Fruit fly (Drosophila melanogaster) whole organism: Measurements from ENCODE around the gene CG42852.

Source experiments
- CG8478 ChIP-seq: fragments of >200 bp; optimal IDR thresholded peaks from 2 replicates; lab custom pipeline; 2018; ENCODE audit warnings: inconsistent platforms
- Dll ChIP-seq: fragments of >200 bp; optimal IDR thresholded peaks from 2 replicates; lab custom pipeline; 2017
- EcR ChIP-seq, 2 experiments: fragments of >200 bp; optimal IDR thresholded peaks; 2 replicates each; lab custom pipeline; 2017; ENCODE audit warnings: missing biosample characterization in 2 of 2, missing genetic modification characterization in 2 of 2, missing genetic modification reagents in 2 of 2
- pan ChIP-seq: fragments of >200 bp; optimal IDR thresholded peaks from 2 replicates; lab custom pipeline; 2017
- psq ChIP-seq: fragments of >200 bp; optimal IDR thresholded peaks from 2 replicates; lab custom pipeline; 2017
- usp ChIP-seq: fragments of >200 bp; optimal IDR thresholded peaks from 2 replicates; lab custom pipeline; 2017; ENCODE audit warnings: missing biosample characterization, missing genetic modification characterization, mixed read lengths

CG42852 gene

dm6 chr3L:16727939-16728635, 27.2 kb upstream of the CG42852 start, which contains the start of gene PGRP-SB1:
Gene PGRP-SB1, minus strand, starts transcription at chr3L:16727989.
- no peak for TF ChIP-seq usp
- no peak for TF ChIP-seq EcR (GFP tag; optimal IDR thresholded peaks at IDR 0.05; lab: Kevin White, UChicago)
- TF ChIP-seq pan (lab: Kevin White, UChicago): peak; percentile 70

dm6 chr3L:16730645-16731044, 24.6 kb upstream of the CG42852 start, which contains the start of gene Dbp73D:
Gene Dbp73D, minus strand, starts transcription at chr3L:16730818.
- TF ChIP-seq pan (lab: Kevin White, UChicago) (no peak), CG8478 (lab: Kevin White, UChicago) (no peak), EcR (GFP tag; optimal IDR thresholded peaks at IDR 0.05; lab: Kevin White, UChicago) (no peak), psq (lab: Kevin White, UChicago) (no peak), usp (no peak), Dll (lab: Kevin White, UChicago) (no peak)

dm6 chr3L:16733246-16733645, 22.0 kb upstream of the CG42852 start, which contains the start of gene CG9701:
Gene CG9701, plus strand, starts transcription at chr3L:16733546.
- TF ChIP-seq psq (lab: Kevin White, UChicago) (no peak), pan (lab: Kevin White, UChicago) (no peak), EcR (GFP tag; optimal IDR thresholded peaks at IDR 0.05; lab: Kevin White, UChicago) (no peak), usp (no peak), CG8478 (lab: Kevin White, UChicago) (no peak), Dll (lab: Kevin White, UChicago) (no peak)

dm6 chr3L:16741660-16742059, 13.6 kb upstream of the CG42852 start:
- TF ChIP-seq EcR (GFP tag; optimal IDR thresholded peaks at IDR 0.05; lab: Kevin White, UChicago): no peak
- TF ChIP-seq psq (lab: Kevin White, UChicago): no peak
- no peak for TF ChIP-seq usp

- TF ChIP-seq usp (no peak), CG8478 (lab: Kevin White, UChicago) (no peak), Dll (lab: Kevin White, UChicago) (no peak), EcR (GFP tag; optimal IDR thresholded peaks at IDR 0.05; lab: Kevin White, UChicago) (no peak), psq (lab: Kevin White, UChicago) (no peak), pan (lab: Kevin White, UChicago) (no peak)
Observed at dm6 chr3L:16743906-16744704, 11.2 kb upstream of the CG42852 start.

- TF ChIP-seq EcR (GFP tag; optimal IDR thresholded peaks at IDR 0.05; lab: Kevin White, UChicago) (no peak), CG8478 (lab: Kevin White, UChicago) (no peak), pan (lab: Kevin White, UChicago) (no peak)
Observed at dm6 chr3L:16746586-16747383, 8.5 kb upstream of the CG42852 start.

dm6 chr3L:16748343-16748742, 6.9 kb upstream of the CG42852 start:
- no peak for TF ChIP-seq EcR (GFP tag; optimal IDR thresholded peaks at IDR 0.05; lab: Kevin White, UChicago)
- TF ChIP-seq CG8478 (lab: Kevin White, UChicago): no peak
- no peak for TF ChIP-seq psq (lab: Kevin White, UChicago)

- no peak for TF ChIP-seq pan (lab: Kevin White, UChicago)
Observed at dm6 chr3L:16749726-16750125, 5.6 kb upstream of the CG42852 start.

- TF ChIP-seq usp: no peak
- no peak for TF ChIP-seq pan (lab: Kevin White, UChicago)
- no peak for TF ChIP-seq psq (lab: Kevin White, UChicago)
- TF ChIP-seq EcR (GFP tag; optimal IDR thresholded peaks at IDR 0.05; lab: Kevin White, UChicago): no peak
- no peak for TF ChIP-seq Dll (lab: Kevin White, UChicago)
- no peak for TF ChIP-seq CG8478 (lab: Kevin White, UChicago)
Observed at dm6 chr3L:16750750-16751149, 4.5 kb upstream of the CG42852 start.

- TF ChIP-seq CG8478 (lab: Kevin White, UChicago) (no peak), Dll (lab: Kevin White, UChicago) (no peak), psq (lab: Kevin White, UChicago) (no peak), pan (lab: Kevin White, UChicago) (no peak)
Observed at dm6 chr3L:16751487-16752054, 3.7 kb upstream of the CG42852 start.

dm6 chr3L:16752402-16753096, 2.7 kb upstream of the CG42852 start:
- TF ChIP-seq EcR (GFP tag; optimal IDR thresholded peaks at IDR 0.05; lab: Kevin White, UChicago) (peak in 1 of 2 experiments; percentile 73), psq (lab: Kevin White, UChicago) (no peak)
